Worm (Caenorhabditis elegans) whole organism, early embryonic: ENCODE data around the gene tbg-1.

Source experiments
- aly-1 ChIP-seq: sonication (generic microtip); optimal IDR thresholded peaks from 2 replicates; lab custom pipeline; 2016; ENCODE audit warnings: missing genetic modification characterization, missing compliant biosample characterization
- ama-1 ChIP-seq: fragments of 150-350 bp; optimal IDR thresholded peaks from 2 replicates; lab custom pipeline; 2014
- ets-7 ChIP-seq: sonication (generic microtip); optimal IDR thresholded peaks from 2 replicates; lab custom pipeline; 2016; ENCODE audit warnings: missing genotype, missing genetic modification characterization, missing compliant biosample characterization
- flt-1 ChIP-seq: fragments of 200-800 bp; sonication (Bioruptor generic); IDR thresholded peaks from 2 replicates; pipeline ENCODE4 v1.3.6; 2022; ENCODE audit warnings: missing genetic modification characterization, missing compliant biosample characterization
- hmbx-1 ChIP-seq: sonication (generic microtip); optimal IDR thresholded peaks from 2 replicates; lab custom pipeline; 2016; ENCODE audit warnings: mild to moderate bottlenecking, missing genetic modification characterization, missing compliant biosample characterization
- hmg-4 ChIP-seq: fragments of 200-800 bp; sonication (Bioruptor generic); optimal IDR thresholded peaks from 2 replicates; lab custom pipeline; 2018; ENCODE audit warnings: mild to moderate bottlenecking, missing genetic modification characterization, missing compliant biosample characterization
- pes-1 ChIP-seq: fragments of 200-800 bp; sonication (Bioruptor generic); IDR thresholded peaks from 2 replicates; pipeline ENCODE4 v1.3.6; 2022; ENCODE audit warnings: missing genetic modification reagents, missing genetic modification characterization, missing compliant biosample characterization
- scrt-1 ChIP-seq: fragments of 200-800 bp; sonication (Bioruptor generic); IDR thresholded peaks from 2 replicates; pipeline ENCODE4 v1.3.6; 2022; ENCODE audit warnings: missing genetic modification characterization, missing compliant biosample characterization
- tra-4 ChIP-seq: sonication (generic microtip); optimal IDR thresholded peaks from 2 replicates; lab custom pipeline; 2017; ENCODE audit warnings: missing genetic modification characterization, missing compliant biosample characterization

ce11 chrIII:9661119-9661518 lies 32.2 kb upstream of the tbg-1 start:
- no peak for TF ChIP-seq flt-1 (GFP tag; lab: Robert Waterston, UW)
- no peak for TF ChIP-seq tra-4
- no peak for TF ChIP-seq scrt-1 (GFP tag; lab: Robert Waterston, UW)
- TF ChIP-seq hmg-4: no peak
- no peak for TF ChIP-seq ets-7 (tag; lab: Kevin White, UChicago)
- no peak for TF ChIP-seq aly-1
- TF ChIP-seq hmbx-1 (tag; lab: Kevin White, UChicago): no peak
- TF ChIP-seq ama-1 (lab: Kevin White, UChicago): no peak
- TF ChIP-seq pes-1 (GFP tag; lab: Robert Waterston, UW): no peak
